Worm (Caenorhabditis elegans) whole organism, L4 larva: Measurements from ENCODE around the gene set-11.

Experiments used
- F44E2.7 ChIP-seq: fragments of 200-800 bp; sonication (Bioruptor generic); IDR thresholded peaks from 2 replicates; pipeline ENCODE4 v2.1.2; 2022; ENCODE audit warnings: missing genetic modification characterization, missing compliant biosample characterization
- R02D3.7 ChIP-seq: fragments of 150-350 bp; sonication (generic microtip); optimal IDR thresholded peaks from 3 replicates; lab custom pipeline; 2014; ENCODE audit warnings: missing biosample characterization, missing genetic modification characterization
- ZK337.2 ChIP-seq: fragments of 200-800 bp; sonication (Bioruptor generic); IDR thresholded peaks from 2 replicates; pipeline ENCODE4 v1.3.6; 2022; ENCODE audit warnings: missing genetic modification reagents, missing genetic modification characterization, missing compliant biosample characterization
- aha-1 ChIP-seq: fragments of 150-350 bp; peaks from one replicate; lab custom pipeline; 2014; ENCODE audit warnings: missing biosample characterization, missing genetic modification characterization
- ama-1 ChIP-seq: fragments of 150-350 bp; optimal IDR thresholded peaks from 2 replicates; lab custom pipeline; 2014; ENCODE audit warnings: inconsistent platforms, mixed read lengths
- attf-4 ChIP-seq: sonication (generic microtip); optimal IDR thresholded peaks from 3 replicates; lab custom pipeline; 2017; ENCODE audit warnings: missing biosample characterization, missing genetic modification characterization
- ceh-32 ChIP-seq: sonication (generic microtip); optimal IDR thresholded peaks from 2 replicates; lab custom pipeline; 2016; ENCODE audit warnings: mild to moderate bottlenecking, missing genetic modification characterization, missing compliant biosample characterization; ENCODE audit not compliant: poor library complexity
- ceh-44 ChIP-seq: fragments of 200-800 bp; sonication (Bioruptor generic); IDR thresholded peaks from 2 replicates; pipeline ENCODE4 v1.3.6; 2022; ENCODE audit warnings: missing genetic modification reagents, missing genetic modification characterization, missing compliant biosample characterization
- cey-2 ChIP-seq: sonication (generic microtip); optimal IDR thresholded peaks from 3 replicates; lab custom pipeline; 2017; ENCODE audit warnings: missing genetic modification characterization, mild to moderate bottlenecking, missing compliant biosample characterization, antibody characterized with exemption, borderline replicate concordance; ENCODE audit not compliant: insufficient read depth
- daf-16 ChIP-seq, 3 experiments: sonication (generic microtip); optimal IDR thresholded peaks; 2 replicates each; lab custom pipeline; 2016 to 2017; ENCODE audit warnings: missing genetic modification characterization in 3 of 3, missing genetic modification reagents in 3 of 3, mild to moderate bottlenecking in 2 of 3, missing compliant biosample characterization in 2 of 3, missing biosample characterization in 1 of 3, moderate library complexity in 1 of 3
- dmd-6 ChIP-seq: fragments of 200-800 bp; sonication (Bioruptor generic); IDR thresholded peaks from 2 replicates; pipeline ENCODE4 v1.3.6; 2022; ENCODE audit warnings: missing genetic modification reagents, missing genetic modification characterization, missing compliant biosample characterization
- duxl-1 ChIP-seq: sonication (generic microtip); optimal IDR thresholded peaks from 2 replicates; lab custom pipeline; 2016; ENCODE audit warnings: mild to moderate bottlenecking, missing genetic modification characterization, moderate library complexity, missing compliant biosample characterization; ENCODE audit not compliant: poor library complexity
- dve-1 ChIP-seq: sonication (generic microtip); optimal IDR thresholded peaks from 2 replicates; lab custom pipeline; 2017; ENCODE audit warnings: antibody characterized with exemption, mild to moderate bottlenecking, missing genetic modification characterization, missing compliant biosample characterization; ENCODE audit not compliant: insufficient read depth
- hlh-11 ChIP-seq: fragments of 200-800 bp; sonication (Bioruptor generic); optimal IDR thresholded peaks from 2 replicates; lab custom pipeline; 2018; ENCODE audit warnings: mild to moderate bottlenecking, missing genetic modification characterization, missing compliant biosample characterization
- hlh-30 ChIP-seq: sonication (generic microtip); optimal IDR thresholded peaks from 2 replicates; lab custom pipeline; 2017; ENCODE audit warnings: antibody characterized with exemption, mild to moderate bottlenecking, missing genetic modification characterization, missing compliant biosample characterization; ENCODE audit not compliant: insufficient read depth
- hmg-1.1 ChIP-seq: fragments of 200-800 bp; sonication (Bioruptor generic); IDR thresholded peaks from 2 replicates; pipeline ENCODE4 v1.3.6; 2022; ENCODE audit warnings: missing genetic modification reagents, missing genetic modification characterization, missing compliant biosample characterization
- lin-38 ChIP-seq: fragments of 200-800 bp; sonication (Bioruptor generic); IDR thresholded peaks from 2 replicates; pipeline ENCODE4 v1.3.6; 2022; ENCODE audit warnings: missing genetic modification reagents, missing genetic modification characterization, missing compliant biosample characterization
- lir-3 ChIP-seq: sonication (generic microtip); optimal IDR thresholded peaks from 2 replicates; lab custom pipeline; 2016; ENCODE audit warnings: mild to moderate bottlenecking, missing genetic modification characterization, missing compliant biosample characterization
- mes-2 ChIP-seq: sonication (generic microtip); optimal IDR thresholded peaks from 2 replicates; lab custom pipeline; 2016; ENCODE audit warnings: missing genotype, mild to moderate bottlenecking, missing genetic modification characterization, missing compliant biosample characterization; ENCODE audit not compliant: poor library complexity, severe bottlenecking
- nhr-42 ChIP-seq: fragments of 200-800 bp; sonication (Bioruptor generic); IDR thresholded peaks from 2 replicates; pipeline ENCODE4 v1.3.6; 2022; ENCODE audit warnings: missing genetic modification characterization, missing compliant biosample characterization
- nhr-77 ChIP-seq: fragments of 150-350 bp; optimal IDR thresholded peaks from 2 replicates; lab custom pipeline; 2014; ENCODE audit warnings: missing biosample characterization, missing genetic modification characterization
- pqm-1 ChIP-seq: sonication (generic microtip); optimal IDR thresholded peaks from 2 replicates; lab custom pipeline; 2017; ENCODE audit warnings: missing biosample characterization, missing genetic modification characterization
- rbr-2 ChIP-seq: sonication (generic microtip); optimal IDR thresholded peaks from 2 replicates; lab custom pipeline; 2016; ENCODE audit warnings: missing genotype, missing genetic modification characterization, missing compliant biosample characterization
- set-16 ChIP-seq: fragments of 200-800 bp; sonication (Bioruptor generic); IDR thresholded peaks from 2 replicates; pipeline ENCODE4 v1.3.6; 2022; ENCODE audit warnings: missing genetic modification reagents, missing genetic modification characterization, missing compliant biosample characterization
- snpc-1.2 ChIP-seq: fragments of 200-800 bp; sonication (Bioruptor generic); IDR thresholded peaks from 2 replicates; pipeline ENCODE4 v1.3.6; 2022; ENCODE audit warnings: missing genetic modification reagents, missing genetic modification characterization, missing compliant biosample characterization
- spr-1 ChIP-seq: sonication (generic microtip); optimal IDR thresholded peaks from 2 replicates; lab custom pipeline; 2016; ENCODE audit warnings: mild to moderate bottlenecking, missing genetic modification characterization, missing compliant biosample characterization
- unc-62 ChIP-seq, 3 experiments: fragments of 150-350 bp in 1 of 3; sonication (generic microtip); optimal IDR thresholded peaks in 2 of 3; peaks in 1 of 3; 1 replicate in 1 of 3; 2 replicates in 2 of 3; lab custom pipeline; 2014 to 2017; ENCODE audit warnings: missing biosample characterization in 3 of 3, missing genetic modification characterization in 3 of 3, missing genetic modification reagents in 3 of 3, missing genotype in 1 of 3
- zip-11 ChIP-seq: fragments of 200-800 bp; sonication (Bioruptor generic); IDR thresholded peaks from 2 replicates; pipeline ENCODE4 v1.3.6; 2022; ENCODE audit warnings: missing genetic modification characterization, missing compliant biosample characterization
- ztf-7 ChIP-seq: fragments of 150-350 bp; optimal IDR thresholded peaks from 2 replicates; lab custom pipeline; 2014; ENCODE audit warnings: missing biosample characterization, missing genetic modification characterization

The set-11 gene

DNA sequence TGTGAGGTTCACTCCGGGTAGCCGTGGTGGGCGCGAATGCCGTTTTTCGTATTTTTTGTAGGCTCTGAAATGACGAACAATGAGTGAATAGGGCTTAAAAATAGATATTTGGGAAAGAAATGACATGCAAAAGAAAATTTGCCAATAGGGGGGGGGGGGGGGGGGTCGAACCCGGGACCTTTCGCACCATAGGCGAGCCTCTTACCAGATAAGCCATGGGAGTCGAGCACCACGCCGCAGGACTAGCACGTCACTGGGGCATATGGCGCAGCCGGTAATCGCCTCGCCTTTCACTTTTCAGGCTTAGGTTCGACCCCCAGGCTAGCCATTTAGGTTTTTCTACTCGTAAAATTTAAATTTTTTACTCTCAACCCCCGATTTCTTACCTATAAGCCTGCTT, 26.8 kb upstream of the set-11 start:
- TF ChIP-seq hmg-1.1, result no peak
- 0 out of 2 replicates have a peak, but pooled peaks have one; percentile 22 for TF ChIP-seq snpc-1.2 (GFP tag; lab: Robert Waterston, UW)
- no peak for TF ChIP-seq ceh-44 (GFP tag; lab: Robert Waterston, UW)
- no peak for TF ChIP-seq aha-1 (tag; lab: Kevin White, UChicago)
- TF ChIP-seq nhr-77 (tag; lab: Kevin White, UChicago), result no peak
- peak; percentile 87 for TF ChIP-seq set-16
- no peak for TF ChIP-seq F44E2.7
- no peak for TF ChIP-seq lin-38 (GFP tag; lab: Robert Waterston, UW)
- peak in 1 of 2 experiments; percentile 28 for TF ChIP-seq unc-62 (GFP tag; optimal IDR thresholded peaks at IDR 0.05 in 1 of 2; lab: Kevin White, UChicago)
- no peak for TF ChIP-seq unc-62 (tag; optimal IDR thresholded peaks at IDR 0.05; lab: Kevin White, UChicago)
- no peak for TF ChIP-seq ama-1 (lab: Kevin White, UChicago)
- TF ChIP-seq ZK337.2 (GFP tag; lab: Robert Waterston, UW), result no peak
- no peak for TF ChIP-seq pqm-1 (tag; lab: Kevin White, UChicago)

DNA sequence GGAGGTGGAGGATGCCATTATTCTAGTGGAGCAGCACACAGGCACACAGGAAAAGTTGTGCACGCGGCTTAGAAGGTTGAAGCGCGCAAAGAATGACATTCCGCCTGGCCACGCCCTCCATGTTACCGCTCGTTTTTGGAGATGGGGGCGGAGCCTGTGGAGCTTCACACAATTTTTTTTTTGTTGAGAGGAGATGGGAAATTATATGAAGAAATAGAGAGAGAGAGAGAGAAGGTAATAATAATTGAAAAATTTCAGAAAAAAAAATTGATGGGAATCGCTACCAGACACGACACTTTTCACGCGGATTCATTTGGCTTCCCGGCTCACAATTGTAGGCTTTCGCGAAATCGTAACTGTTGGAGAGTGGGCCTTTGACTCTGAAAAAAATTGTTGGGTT, 25.0 kb upstream of the set-11 start, which contains the start of gene T05A8.3:
Gene T05A8.3 (minus strand): TSS at position 101 of the 400 bp plus-strand sequence.
- TF ChIP-seq set-16 (0 out of 2 replicates have a peak, but pooled peaks have one; percentile 1), aha-1 (tag; lab: Kevin White, UChicago) (peak; percentile 12), attf-4 (tag; lab: Kevin White, UChicago) (no peak)

DNA sequence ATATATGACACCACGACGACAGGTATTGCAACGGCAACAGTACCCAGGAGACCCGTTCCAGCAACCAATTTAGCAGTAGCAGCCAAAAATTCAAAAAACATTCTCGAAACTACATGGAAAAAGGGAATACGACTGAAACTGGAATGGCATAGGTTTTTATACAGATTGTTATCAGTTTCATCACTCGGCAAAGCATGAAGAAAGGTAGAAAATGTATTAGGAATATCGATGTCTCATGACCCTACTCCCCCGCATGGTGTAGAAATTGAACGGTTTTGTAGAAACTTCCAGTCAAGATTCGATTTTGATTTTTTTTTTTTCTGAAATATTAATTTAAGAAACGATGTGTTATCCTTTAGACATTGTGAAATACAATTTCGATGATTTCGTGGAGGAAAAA, 18.5 kb upstream of the set-11 start, which contains the start of gene T05A8.2:
Gene T05A8.2 (minus strand): TSS at position 101 of the 400 bp plus-strand sequence.
- TF ChIP-seq dve-1 (tag; lab: Kevin White, UChicago), result no peak
- TF ChIP-seq unc-62 (GFP tag; optimal IDR thresholded peaks at IDR 0.05 in 1 of 2; lab: Kevin White, UChicago), result peak in 1 of 2 experiments; percentile 35
- no peak for TF ChIP-seq unc-62 (tag; optimal IDR thresholded peaks at IDR 0.05; lab: Kevin White, UChicago)

DNA sequence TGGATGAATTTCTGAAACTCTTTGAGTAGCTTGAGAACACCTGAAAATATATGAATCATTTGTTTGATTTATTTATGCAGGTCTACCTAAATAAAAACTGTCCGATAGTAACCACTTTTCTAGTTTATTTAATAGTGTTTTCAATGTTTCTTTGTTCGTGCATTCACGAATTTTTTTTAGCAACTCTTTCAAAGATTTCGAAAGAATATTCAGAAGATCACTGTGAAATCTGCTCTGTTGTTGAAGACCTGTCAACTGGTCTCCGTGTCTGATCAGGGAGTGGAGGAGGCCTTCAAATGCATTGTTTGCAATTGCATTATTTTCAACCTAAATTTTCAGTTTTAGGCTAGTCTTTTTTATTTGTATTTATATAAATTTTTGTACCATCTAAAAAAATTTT, 17.6 kb upstream of the set-11 start, which contains the start of gene T05A8.1:
Gene T05A8.1 (minus strand): TSS at position 101 of the 400 bp plus-strand sequence.
- TF ChIP-seq ztf-7 (tag; lab: Kevin White, UChicago) (no peak), ceh-32 (tag; lab: Kevin White, UChicago) (no peak), attf-4 (tag; lab: Kevin White, UChicago) (no peak), cey-2 (no peak), zip-11 (GFP tag; lab: Robert Waterston, UW) (no peak)

DNA sequence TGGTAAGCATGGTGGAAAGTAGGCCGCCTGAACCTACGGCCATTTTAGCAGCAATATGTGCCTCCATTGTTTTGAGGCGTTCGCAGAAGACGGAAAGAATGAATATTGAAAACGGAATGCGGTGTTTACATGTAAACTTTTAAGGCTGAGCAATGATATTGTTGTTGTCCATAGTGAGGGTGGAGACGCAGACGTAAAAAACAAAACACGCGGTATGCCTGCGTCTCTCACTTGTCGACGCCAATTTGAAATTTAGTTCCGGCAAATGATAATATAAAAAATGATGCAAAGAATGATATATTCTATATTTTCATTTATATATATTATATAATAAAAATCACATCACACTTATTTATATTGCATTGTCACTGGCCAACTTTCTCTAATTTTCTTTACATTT, 15.5 kb upstream of the set-11 start, which contains the start of gene Y47G7B.2:
Gene Y47G7B.2 (minus strand): TSS at position 143 of the 400 bp plus-strand sequence.
- TF ChIP-seq hlh-11 (tag; lab: Kevin White, UChicago) (peak; percentile 25), spr-1 (tag; lab: Kevin White, UChicago) (no peak), nhr-42 (GFP tag; lab: Robert Waterston, UW) (no peak), dmd-6 (GFP tag; lab: Robert Waterston, UW) (0 out of 2 replicates have a peak, but pooled peaks have one; percentile 10), duxl-1 (peak; percentile 90), R02D3.7 (tag; lab: Kevin White, UChicago) (no peak), mes-2 (tag; lab: Kevin White, UChicago) (peak; percentile 45), daf-16 (GFP tag; optimal IDR thresholded peaks at IDR 0.05; lab: Kevin White, UChicago) (no peak), daf-16 (tag; optimal IDR thresholded peaks at IDR 0.05; lab: Kevin White, UChicago) (peak; percentile 68), rbr-2 (tag; lab: Kevin White, UChicago) (no peak), hlh-30 (tag; lab: Kevin White, UChicago) (peak; percentile 49), lir-3 (no peak)
